Worm (Caenorhabditis elegans) whole organism, L4/young adult: ENCODE data around the gene mpc-1.

Experiments
- W03F9.2 ChIP-seq: fragments of 150-350 bp; optimal IDR thresholded peaks from 2 replicates; lab custom pipeline; 2014; ENCODE audit warnings: missing biosample characterization, missing genetic modification characterization
- dao-5 ChIP-seq: sonication (generic microtip); optimal IDR thresholded peaks from 2 replicates; lab custom pipeline; 2016; ENCODE audit warnings: missing genotype, missing genetic modification characterization, moderate library complexity, missing compliant biosample characterization

ce11 chrIII:4435262-4435661, 22.0 kb downstream of the mpc-1 start:
- TF ChIP-seq dao-5 (tag; lab: Kevin White, UChicago) (no peak), W03F9.2 (no peak)
